Fruit fly (Drosophila melanogaster) whole organism, embryonic: ENCODE data around the gene mbc.

ENCODE experiments used
- Aef1 ChIP-seq: fragments of 200-800 bp; sonication (Bioruptor generic); IDR thresholded peaks from 3 replicates; pipeline ENCODE4 v1.3.6; 2022; ENCODE audit warnings: missing biosample characterization, missing genetic modification characterization
- Atf6 ChIP-seq: fragments of 200-800 bp; sonication (Bioruptor generic); IDR thresholded peaks from 2 replicates; pipeline ENCODE4 v1.3.6; 2022; ENCODE audit warnings: missing biosample characterization, missing genetic modification characterization
- Blimp-1 ChIP-seq: fragments of 200-800 bp; sonication (Bioruptor generic); optimal IDR thresholded peaks from 3 replicates; lab custom pipeline; 2018; ENCODE audit warnings: missing biosample characterization, missing genetic modification characterization, mild to moderate bottlenecking, moderate library complexity, missing genetic modification reagents
- BtbVII ChIP-seq: fragments of 200-800 bp; sonication (Bioruptor generic); optimal IDR thresholded peaks from 3 replicates; lab custom pipeline; 2017; ENCODE audit warnings: missing biosample characterization, mild to moderate bottlenecking, missing genetic modification characterization
- CG10366 ChIP-seq: fragments of 200-800 bp; sonication (Bioruptor generic); IDR thresholded peaks from 2 replicates; pipeline ENCODE4 v1.3.6; 2022; ENCODE audit warnings: missing biosample characterization, missing genetic modification characterization
- CG12155 ChIP-seq: fragments of 200-800 bp; sonication (Bioruptor generic); optimal IDR thresholded peaks from 3 replicates; lab custom pipeline; 2016; ENCODE audit warnings: missing biosample characterization, missing genetic modification characterization
- CG1233 ChIP-seq: fragments of 200-800 bp; sonication (Bioruptor generic); optimal IDR thresholded peaks from 4 replicates; lab custom pipeline; 2018; ENCODE audit warnings: missing biosample characterization, mild to moderate bottlenecking, missing genetic modification characterization
- CG1529 ChIP-seq: fragments of 200-800 bp; sonication (Bioruptor generic); optimal IDR thresholded peaks from 3 replicates; lab custom pipeline; 2018; ENCODE audit warnings: missing biosample characterization, missing genetic modification characterization
- CG17328 ChIP-seq: fragments of 200-800 bp; sonication (Bioruptor generic); IDR thresholded peaks from 2 replicates; pipeline ENCODE4 v1.3.6; 2022; ENCODE audit warnings: missing biosample characterization, missing genetic modification characterization
- CG2199 ChIP-seq: fragments of 200-800 bp; sonication (Bioruptor generic); IDR thresholded peaks from 3 replicates; pipeline ENCODE4 v1.3.6; 2022; ENCODE audit warnings: missing biosample characterization, missing genetic modification characterization
- CG30020 ChIP-seq: fragments of 200-800 bp; optimal IDR thresholded peaks from 2 replicates; lab custom pipeline; 2019; ENCODE audit warnings: missing biosample characterization, mild to moderate bottlenecking, missing genetic modification characterization, moderate library complexity
- CG3407 ChIP-seq: fragments of 200-800 bp; sonication (Bioruptor generic); optimal IDR thresholded peaks from 2 replicates; lab custom pipeline; 2018; ENCODE audit warnings: missing biosample characterization, mild to moderate bottlenecking, missing genetic modification characterization
- CG3838 ChIP-seq: fragments of 200-800 bp; sonication (Bioruptor generic); optimal IDR thresholded peaks from 3 replicates; lab custom pipeline; 2016; ENCODE audit warnings: missing biosample characterization, missing genetic modification characterization
- CG43689 ChIP-seq: fragments of 200-800 bp; sonication (Bioruptor generic); IDR thresholded peaks from 2 replicates; pipeline ENCODE4 v1.3.6; 2022; ENCODE audit warnings: missing biosample characterization, missing genetic modification characterization
- CG4424 ChIP-seq: fragments of 200-800 bp; sonication (Bioruptor generic); optimal IDR thresholded peaks from 3 replicates; lab custom pipeline; 2016; ENCODE audit warnings: missing biosample characterization, missing genetic modification characterization
- CG6654 ChIP-seq: fragments of 200-800 bp; sonication (Bioruptor generic); optimal IDR thresholded peaks from 2 replicates; lab custom pipeline; 2017; ENCODE audit warnings: missing biosample characterization, mild to moderate bottlenecking, missing genetic modification characterization
- CG6813 ChIP-seq: fragments of 200-800 bp; sonication (Bioruptor generic); optimal IDR thresholded peaks from 2 replicates; lab custom pipeline; 2017; ENCODE audit warnings: missing biosample characterization, missing genetic modification characterization, mild to moderate bottlenecking, moderate library complexity, missing genetic modification reagents
- CG7357 ChIP-seq: fragments of 200-800 bp; sonication (Bioruptor generic); IDR thresholded peaks from 3 replicates; pipeline ENCODE4 v1.3.6; 2022; ENCODE audit warnings: missing biosample characterization, missing genetic modification characterization
- CrebB ChIP-seq: fragments of 200-800 bp; sonication (Bioruptor generic); optimal IDR thresholded peaks from 3 replicates; lab custom pipeline; 2018; ENCODE audit warnings: missing biosample characterization, mild to moderate bottlenecking, missing genetic modification characterization
- Doc2 ChIP-seq: fragments of 200-800 bp; sonication (Bioruptor generic); IDR thresholded peaks from 2 replicates; pipeline ENCODE4 v1.3.6; 2022; ENCODE audit warnings: missing biosample characterization, missing genetic modification characterization
- ERR ChIP-seq: fragments of 200-800 bp; sonication (Bioruptor generic); optimal IDR thresholded peaks from 2 replicates; lab custom pipeline; 2016; ENCODE audit warnings: missing biosample characterization, missing genetic modification characterization
- Hey ChIP-seq: fragments of 200-800 bp; sonication (Bioruptor generic); optimal IDR thresholded peaks from 3 replicates; lab custom pipeline; 2018; ENCODE audit warnings: missing biosample characterization, mild to moderate bottlenecking, missing genetic modification characterization
- HmgZ ChIP-seq: fragments of 200-800 bp; sonication (Bioruptor generic); optimal IDR thresholded peaks from 2 replicates; lab custom pipeline; 2018; ENCODE audit warnings: missing biosample characterization, mild to moderate bottlenecking, missing genetic modification characterization
- MESR4 ChIP-seq: fragments of 200-800 bp; sonication (Bioruptor generic); optimal IDR thresholded peaks from 2 replicates; lab custom pipeline; 2018; ENCODE audit warnings: missing biosample characterization, mild to moderate bottlenecking, missing genetic modification characterization, moderate library complexity
- Meics ChIP-seq: fragments of 200-800 bp; sonication (Bioruptor generic); optimal IDR thresholded peaks from 2 replicates; lab custom pipeline; 2017; ENCODE audit warnings: missing biosample characterization, mild to moderate bottlenecking, missing genetic modification characterization
- NC2α ChIP-seq: fragments of 200-800 bp; sonication (Bioruptor generic); optimal IDR thresholded peaks from 2 replicates; lab custom pipeline; 2016; ENCODE audit warnings: missing biosample characterization, missing genetic modification characterization
- NfI ChIP-seq: fragments of 200-800 bp; sonication (Bioruptor generic); optimal IDR thresholded peaks from 3 replicates; lab custom pipeline; 2018; ENCODE audit warnings: missing biosample characterization, mild to moderate bottlenecking, missing genetic modification characterization, moderate library complexity
- Rx ChIP-seq: fragments of 200-800 bp; sonication (Bioruptor generic); IDR thresholded peaks from 2 replicates; pipeline ENCODE4 v1.3.6; 2022; ENCODE audit warnings: missing biosample characterization, missing genetic modification characterization
- Tbp ChIP-seq: fragments of >200 bp; optimal IDR thresholded peaks from 2 replicates; lab custom pipeline; 2018; ENCODE audit warnings: missing biosample characterization, missing genetic modification characterization
- Trl ChIP-seq, 3 experiments: fragments of >200 bp in 2 of 3; fragments of 200-800 bp in 1 of 3; sonication (Bioruptor generic) in 1 of 3; optimal IDR thresholded peaks; 2 replicates in 1 of 3; 3 replicates in 2 of 3; lab custom pipeline; 2016 to 2017; ENCODE audit warnings: missing biosample characterization in 1 of 3, missing genetic modification characterization in 1 of 3
- abd-A ChIP-seq: fragments of 200-800 bp; sonication (Bioruptor generic); optimal IDR thresholded peaks from 3 replicates; lab custom pipeline; 2019; ENCODE audit warnings: missing biosample characterization, mild to moderate bottlenecking, missing genetic modification characterization, moderate library complexity
- bbx ChIP-seq: fragments of 200-800 bp; sonication (Bioruptor generic); IDR thresholded peaks from 2 replicates; pipeline ENCODE4 v1.3.6; 2022; ENCODE audit warnings: missing biosample characterization, missing genetic modification characterization; ENCODE audit not compliant: partially characterized antibody
- bowl ChIP-seq: fragments of 200-800 bp; sonication (Bioruptor generic); IDR thresholded peaks from 2 replicates; pipeline ENCODE4 v1.3.6; 2022; ENCODE audit warnings: missing biosample characterization, missing genetic modification characterization
- dati ChIP-seq: fragments of 200-800 bp; sonication (Bioruptor generic); IDR thresholded peaks from 2 replicates; pipeline ENCODE4 v1.3.6; 2022; ENCODE audit warnings: missing biosample characterization, missing genetic modification characterization
- dm ChIP-seq: fragments of 200-800 bp; sonication (Bioruptor generic); optimal IDR thresholded peaks from 3 replicates; lab custom pipeline; 2016; ENCODE audit warnings: missing biosample characterization, missing genetic modification characterization
- en ChIP-seq: fragments of 200-800 bp; sonication (Bioruptor generic); optimal IDR thresholded peaks from 2 replicates; lab custom pipeline; 2016; ENCODE audit warnings: missing biosample characterization, missing genetic modification characterization
- gsb ChIP-seq: fragments of 200-800 bp; sonication (Bioruptor generic); IDR thresholded peaks from 2 replicates; pipeline ENCODE4 v1.3.6; 2022; ENCODE audit warnings: missing biosample characterization, missing genetic modification characterization
- her ChIP-seq: fragments of 200-800 bp; sonication (Bioruptor generic); optimal IDR thresholded peaks from 2 replicates; lab custom pipeline; 2016; ENCODE audit warnings: missing biosample characterization, missing genetic modification characterization
- ind ChIP-seq: fragments of 200-800 bp; sonication (Bioruptor generic); optimal IDR thresholded peaks from 3 replicates; lab custom pipeline; 2016; ENCODE audit warnings: missing biosample characterization, missing genetic modification characterization
- jing ChIP-seq: fragments of 200-800 bp; sonication (Bioruptor generic); optimal IDR thresholded peaks from 2 replicates; lab custom pipeline; 2018; ENCODE audit warnings: missing biosample characterization, mild to moderate bottlenecking, missing genetic modification characterization
- luna ChIP-seq: fragments of 200-800 bp; sonication (Bioruptor generic); optimal IDR thresholded peaks from 2 replicates; lab custom pipeline; 2016; ENCODE audit warnings: missing biosample characterization, missing genetic modification characterization
- pho ChIP-seq: fragments of 200-800 bp; sonication (Bioruptor generic); optimal IDR thresholded peaks from 2 replicates; lab custom pipeline; 2016; ENCODE audit warnings: missing biosample characterization, missing genetic modification characterization
- prd ChIP-seq, 3 experiments: fragments of >200 bp in 2 of 3; fragments of 200-800 bp in 1 of 3; sonication (Bioruptor generic) in 1 of 3; optimal IDR thresholded peaks in 2 of 3; IDR thresholded peaks in 1 of 3; 2 replicates in 2 of 3; 3 replicates in 1 of 3; pipeline versions ENCODE4 v1.3.6 to Lab custom; 2017 to 2022; ENCODE audit warnings: missing biosample characterization in 1 of 3, missing genetic modification characterization in 1 of 3
- salm ChIP-seq: fragments of 200-800 bp; sonication (Bioruptor generic); optimal IDR thresholded peaks from 2 replicates; lab custom pipeline; 2018; ENCODE audit warnings: missing biosample characterization, mild to moderate bottlenecking, missing genetic modification characterization
- sob ChIP-seq: fragments of 200-800 bp; sonication (Bioruptor generic); IDR thresholded peaks from 2 replicates; pipeline ENCODE4 v1.3.6; 2022; ENCODE audit warnings: missing biosample characterization, missing genetic modification characterization
- stwl ChIP-seq: fragments of 200-800 bp; sonication (Bioruptor generic); optimal IDR thresholded peaks from 3 replicates; lab custom pipeline; 2018; ENCODE audit warnings: missing biosample characterization, mild to moderate bottlenecking, missing genetic modification characterization, moderate library complexity
- tgo ChIP-seq: fragments of 200-800 bp; sonication (Bioruptor generic); IDR thresholded peaks from 3 replicates; pipeline ENCODE4 v1.3.6; 2022; ENCODE audit warnings: missing biosample characterization, missing genetic modification characterization
- tio ChIP-seq: fragments of 200-800 bp; sonication (Bioruptor generic); optimal IDR thresholded peaks from 2 replicates; lab custom pipeline; 2017; ENCODE audit warnings: missing biosample characterization, missing genetic modification characterization, inconsistent platforms
- trh ChIP-seq: fragments of 200-800 bp; sonication (Bioruptor generic); optimal IDR thresholded peaks from 2 replicates; lab custom pipeline; 2016; ENCODE audit warnings: missing biosample characterization, missing genetic modification characterization
- vnd ChIP-seq: fragments of 200-800 bp; sonication (Bioruptor generic); IDR thresholded peaks from 3 replicates; pipeline ENCODE4 v1.3.6; 2022; ENCODE audit warnings: missing biosample characterization, missing genetic modification characterization; ENCODE audit not compliant: partially characterized antibody
- vvl ChIP-seq: fragments of 200-800 bp; sonication (Bioruptor generic); IDR thresholded peaks from 2 replicates; pipeline ENCODE4 v1.3.6; 2022; ENCODE audit warnings: missing biosample characterization, missing genetic modification characterization
- zfh1 ChIP-seq: fragments of 200-800 bp; sonication (Bioruptor generic); IDR thresholded peaks from 3 replicates; pipeline ENCODE4 v1.3.6; 2022; ENCODE audit warnings: missing biosample characterization, missing genetic modification characterization

mbc gene

DNA sequence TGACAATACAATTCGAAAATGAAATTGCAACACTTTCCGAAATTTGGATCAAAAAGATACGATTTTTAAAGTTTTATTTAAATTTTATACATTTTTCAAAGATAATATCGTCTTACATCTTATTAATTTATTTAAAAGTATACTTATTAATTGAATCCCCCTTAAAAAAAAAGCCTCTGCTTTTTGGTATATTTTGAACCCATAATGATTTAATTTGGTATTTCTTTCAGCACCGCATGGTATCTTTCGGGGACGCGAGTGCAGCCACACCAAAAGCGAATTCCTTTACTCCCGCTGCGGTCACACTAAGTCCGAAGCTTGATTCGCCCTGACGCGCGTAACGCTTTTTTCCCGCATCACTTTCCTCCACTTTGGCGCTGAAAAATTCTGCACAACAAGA, 38.7 kb downstream of the mbc start (continued):
- no peak for TF ChIP-seq ERR (GFP tag; lab: Kevin White, UChicago)
- TF ChIP-seq BtbVII (GFP tag; lab: Kevin White, UChicago) = no peak
- TF ChIP-seq CG10366 = no peak
- TF ChIP-seq CG1529 (GFP tag; lab: Kevin White, UChicago) = no peak
- TF ChIP-seq prd (optimal IDR thresholded peaks at IDR 0.05; lab: Kevin White, UChicago) = no peak
- peak; percentile 36; the same call in 1 of the 3 replicates for TF ChIP-seq prd (GFP tag; IDR thresholded peaks at IDR 0.05; lab: Robert Waterston, UW)
- TF ChIP-seq Hey (tag; lab: Kevin White, UChicago) = no peak
- TF ChIP-seq jing (GFP tag; lab: Kevin White, UChicago) = no peak
- no peak for TF ChIP-seq CG6813 (GFP tag; lab: Kevin White, UChicago)
- no peak for TF ChIP-seq CG2199
- peak; percentile 48; the same call in 1 of the 2 replicates for TF ChIP-seq bbx (GFP tag; lab: Robert Waterston, UW)
- TF ChIP-seq Rx (GFP tag; lab: Robert Waterston, UW) = no peak
- TF ChIP-seq CrebB (tag; lab: Kevin White, UChicago) = no peak
- TF ChIP-seq CG12155 (GFP tag; lab: Kevin White, UChicago) = peak; percentile 34
- TF ChIP-seq bowl (GFP tag; lab: Robert Waterston, UW) = no peak
- TF ChIP-seq MESR4 (GFP tag; lab: Kevin White, UChicago) = no peak
- no peak for TF ChIP-seq Trl (optimal IDR thresholded peaks at IDR 0.05; lab: Kevin White, UChicago)
- no peak for TF ChIP-seq Trl (GFP tag; optimal IDR thresholded peaks at IDR 0.05; lab: Kevin White, UChicago)
- peak; percentile 40 for TF ChIP-seq trh (GFP tag; lab: Kevin White, UChicago)
- TF ChIP-seq CG30020 (tag; lab: Kevin White, UChicago) = no peak
- no peak for TF ChIP-seq her
- no peak for TF ChIP-seq Tbp (GFP tag; lab: Kevin White, UChicago)
- peak; percentile 67 for TF ChIP-seq vvl (GFP tag; lab: Robert Waterston, UW)
- TF ChIP-seq Blimp-1 (GFP tag; lab: Kevin White, UChicago) = peak; percentile 21
- no peak for TF ChIP-seq CG1233 (GFP tag; lab: Kevin White, UChicago)
- TF ChIP-seq vnd (GFP tag; lab: Robert Waterston, UW) = no peak
- TF ChIP-seq en (GFP tag; lab: Kevin White, UChicago) = no peak
- no peak for TF ChIP-seq tgo (GFP tag; lab: Robert Waterston, UW)
- TF ChIP-seq dati = no peak
- TF ChIP-seq CG43689 (GFP tag; lab: Robert Waterston, UW) = no peak
- peak; percentile 39 for TF ChIP-seq NfI (GFP tag; lab: Kevin White, UChicago)
- TF ChIP-seq dm = no peak
- TF ChIP-seq Atf6 = no peak
- TF ChIP-seq abd-A (tag; lab: Kevin White, UChicago) = peak; percentile 2
- TF ChIP-seq luna (GFP tag; lab: Kevin White, UChicago) = no peak
- TF ChIP-seq sob (GFP tag; lab: Robert Waterston, UW) = peak; percentile 52
- TF ChIP-seq HmgZ (tag; lab: Kevin White, UChicago) = peak; percentile 12
- no peak for TF ChIP-seq salm
- no peak for TF ChIP-seq zfh1 (GFP tag; lab: Robert Waterston, UW)
- no peak for TF ChIP-seq gsb (GFP tag; lab: Robert Waterston, UW)
- no peak for TF ChIP-seq CG3407
- TF ChIP-seq CG6654 (GFP tag; lab: Kevin White, UChicago) = no peak
- peak; percentile 18 for TF ChIP-seq ind (GFP tag; lab: Kevin White, UChicago)
- no peak for TF ChIP-seq CG4424 (GFP tag; lab: Kevin White, UChicago)
- no peak for TF ChIP-seq NC2α (GFP tag; lab: Kevin White, UChicago)
- no peak for TF ChIP-seq CG17328
- no peak for TF ChIP-seq pho
- TF ChIP-seq Doc2 (GFP tag; lab: Robert Waterston, UW) = no peak
- TF ChIP-seq CG3838 = no peak
- no peak for TF ChIP-seq CG7357 (GFP tag; lab: Robert Waterston, UW)
- TF ChIP-seq stwl = peak; percentile 90
- TF ChIP-seq tio (GFP tag; lab: Kevin White, UChicago) = no peak
- TF ChIP-seq Aef1 (GFP tag; lab: Robert Waterston, UW) = no peak
- peak; percentile 39 for TF ChIP-seq Meics (GFP tag; lab: Kevin White, UChicago)
